Fruit fly (Drosophila melanogaster) whole organism, pupa: ENCODE results near the gene mthl11.

Experiments
- CG10348 ChIP-seq: fragments of 200-800 bp; sonication (Bioruptor generic); IDR thresholded peaks from 2 replicates; pipeline ENCODE4 v1.3.6; 2022; ENCODE audit warnings: missing biosample characterization, missing genetic modification characterization
- CG12605 ChIP-seq: fragments of 200-800 bp; sonication (Bioruptor generic); IDR thresholded peaks from 2 replicates; pipeline ENCODE4 v1.3.6; 2022; ENCODE audit warnings: missing biosample characterization, missing genetic modification characterization
- CG13204 ChIP-seq: fragments of 200-800 bp; sonication (Bioruptor generic); optimal IDR thresholded peaks from 2 replicates; lab custom pipeline; 2018; ENCODE audit warnings: missing biosample characterization, mild to moderate bottlenecking, missing genetic modification characterization, moderate library complexity
- CG14655 ChIP-seq: fragments of 200-800 bp; sonication (Bioruptor generic); optimal IDR thresholded peaks from 3 replicates; lab custom pipeline; 2017; ENCODE audit warnings: mild to moderate bottlenecking, missing biosample characterization, missing genetic modification reagents, missing genetic modification characterization
- CG15710 ChIP-seq: fragments of 200-800 bp; sonication (Bioruptor generic); optimal IDR thresholded peaks from 2 replicates; lab custom pipeline; 2018; ENCODE audit warnings: missing biosample characterization, mild to moderate bottlenecking, missing genetic modification characterization, moderate library complexity
- CG17806 ChIP-seq: fragments of 200-800 bp; sonication (Bioruptor generic); optimal IDR thresholded peaks from 2 replicates; lab custom pipeline; 2018; ENCODE audit warnings: missing biosample characterization, mild to moderate bottlenecking, missing genetic modification characterization, moderate library complexity
- CG32121 ChIP-seq: fragments of 200-800 bp; sonication (Bioruptor generic); IDR thresholded peaks from 2 replicates; pipeline ENCODE4 v1.3.6; 2022; ENCODE audit warnings: missing biosample characterization, missing genetic modification characterization
- CG34367 ChIP-seq: fragments of 200-800 bp; sonication (Bioruptor generic); optimal IDR thresholded peaks from 2 replicates; lab custom pipeline; 2018; ENCODE audit warnings: missing biosample characterization, mild to moderate bottlenecking, missing genetic modification characterization
- CG4496 ChIP-seq: fragments of 200-800 bp; sonication (Bioruptor generic); IDR thresholded peaks from 3 replicates; pipeline ENCODE4 v1.3.6; 2022; ENCODE audit warnings: missing biosample characterization, missing genetic modification characterization
- CG8159 ChIP-seq: fragments of 200-800 bp; sonication (Bioruptor generic); optimal IDR thresholded peaks from 3 replicates; lab custom pipeline; 2018; ENCODE audit warnings: missing biosample characterization, mild to moderate bottlenecking, missing genetic modification characterization, moderate library complexity
- CG8301 ChIP-seq: fragments of 200-800 bp; sonication (Bioruptor generic); optimal IDR thresholded peaks from 2 replicates; lab custom pipeline; 2018; ENCODE audit warnings: missing biosample characterization, mild to moderate bottlenecking, missing genetic modification characterization
- CG9948 ChIP-seq: fragments of 200-800 bp; sonication (Bioruptor generic); optimal IDR thresholded peaks from 2 replicates; lab custom pipeline; 2018; ENCODE audit warnings: missing biosample characterization, mild to moderate bottlenecking, missing genetic modification characterization, moderate library complexity
- D1 ChIP-seq: fragments of 200-800 bp; sonication (Bioruptor generic); optimal IDR thresholded peaks from 2 replicates; lab custom pipeline; 2018; ENCODE audit warnings: missing biosample characterization, mild to moderate bottlenecking, missing genetic modification characterization, moderate library complexity
- EcR ChIP-seq: fragments of 200-800 bp; sonication (Bioruptor generic); optimal IDR thresholded peaks from 3 replicates; lab custom pipeline; 2019; ENCODE audit warnings: missing biosample characterization, missing genetic modification characterization, mild to moderate bottlenecking, moderate library complexity, missing genetic modification reagents
- Ets98B ChIP-seq: fragments of 200-800 bp; sonication (Bioruptor generic); IDR thresholded peaks from 2 replicates; pipeline ENCODE4 v1.3.6; 2022; ENCODE audit warnings: missing biosample characterization, missing genetic modification characterization
- Pif1A ChIP-seq: fragments of 200-800 bp; sonication (Bioruptor generic); optimal IDR thresholded peaks from 3 replicates; lab custom pipeline; 2016; ENCODE audit warnings: missing biosample characterization, missing genetic modification characterization
- Pif1B ChIP-seq: fragments of 200-800 bp; sonication (Bioruptor generic); optimal IDR thresholded peaks from 3 replicates; lab custom pipeline; 2016; ENCODE audit warnings: missing biosample characterization, missing genetic modification characterization
- Snoo ChIP-seq: fragments of 200-800 bp; sonication (Bioruptor generic); optimal IDR thresholded peaks from 3 replicates; lab custom pipeline; 2017; ENCODE audit warnings: missing biosample characterization, mild to moderate bottlenecking, missing genetic modification characterization, inconsistent platforms
- fd96Ca ChIP-seq: fragments of 200-800 bp; sonication (Bioruptor generic); IDR thresholded peaks from 3 replicates; pipeline ENCODE4 v1.3.6; 2022; ENCODE audit warnings: missing biosample characterization, missing genetic modification characterization
- gl ChIP-seq: fragments of 200-800 bp; sonication (Bioruptor generic); optimal IDR thresholded peaks from 2 replicates; lab custom pipeline; 2018; ENCODE audit warnings: missing biosample characterization, mild to moderate bottlenecking, missing genetic modification characterization
- rn ChIP-seq: fragments of 200-800 bp; sonication (Bioruptor generic); IDR thresholded peaks from 2 replicates; pipeline ENCODE4 v1.3.6; 2022; ENCODE audit warnings: missing biosample characterization, missing genetic modification characterization

The mthl11 gene

dm6 chr3R:10400732-10401131 lies at the start of gene mthl11:
Gene mthl11, plus strand, starts transcription at chr3R:10401032.
- TF ChIP-seq Snoo (no peak), CG9948 (tag; lab: Kevin White, UChicago) (no peak), CG17806 (tag; lab: Kevin White, UChicago) (no peak), CG14655 (GFP tag; lab: Kevin White, UChicago) (no peak), gl (tag; lab: Kevin White, UChicago) (no peak), Ets98B (no peak), CG4496 (GFP tag; lab: Robert Waterston, UW) (no peak), D1 (no peak), Pif1A (GFP tag; lab: Kevin White, UChicago) (no peak), CG8301 (no peak), Pif1B (GFP tag; lab: Kevin White, UChicago) (no peak), CG13204 (GFP tag; lab: Kevin White, UChicago) (no peak), fd96Ca (GFP tag; lab: Robert Waterston, UW) (no peak)

- TF ChIP-seq CG9948 (tag; lab: Kevin White, UChicago): peak; percentile 96
- TF ChIP-seq rn: no peak
- TF ChIP-seq CG32121 (GFP tag; lab: Robert Waterston, UW): no peak
- peak; percentile 98 for TF ChIP-seq CG8159 (tag; lab: Kevin White, UChicago)
- TF ChIP-seq D1: peak; percentile 72
- TF ChIP-seq EcR: peak; percentile 91
- TF ChIP-seq CG12605 (GFP tag; lab: Robert Waterston, UW): no peak
- TF ChIP-seq Pif1B (GFP tag; lab: Kevin White, UChicago): peak; percentile 96
- TF ChIP-seq CG4496 (GFP tag; lab: Robert Waterston, UW): no peak
- TF ChIP-seq CG8301: peak; percentile 96
- TF ChIP-seq gl (tag; lab: Kevin White, UChicago): peak; percentile 100
- no peak for TF ChIP-seq CG10348 (GFP tag; lab: Robert Waterston, UW)
- TF ChIP-seq CG14655 (GFP tag; lab: Kevin White, UChicago): peak; percentile 99
- peak; percentile 100 for TF ChIP-seq CG34367
- peak; percentile 99 for TF ChIP-seq CG15710
- no peak for TF ChIP-seq fd96Ca (GFP tag; lab: Robert Waterston, UW)
- peak; percentile 98 for TF ChIP-seq CG13204 (GFP tag; lab: Kevin White, UChicago)
- peak; percentile 97 for TF ChIP-seq CG17806 (tag; lab: Kevin White, UChicago)
- TF ChIP-seq Pif1A (GFP tag; lab: Kevin White, UChicago): peak; percentile 96
- TF ChIP-seq Snoo: peak; percentile 93
- no peak for TF ChIP-seq Ets98B
Observed at dm6 chr3R:10351960-10352458, 48.8 kb upstream of the mthl11 start.

dm6 chr3R:10352844-10353243 lies 48.0 kb upstream of the mthl11 start:
- no peak for TF ChIP-seq CG8159 (tag; lab: Kevin White, UChicago)
- TF ChIP-seq CG15710: no peak
- TF ChIP-seq gl (tag; lab: Kevin White, UChicago): no peak
- no peak for TF ChIP-seq Snoo

- TF ChIP-seq CG34367 (peak; percentile 0), CG8159 (tag; lab: Kevin White, UChicago) (peak; percentile 59), CG15710 (peak; percentile 45), CG4496 (GFP tag; lab: Robert Waterston, UW) (no peak), D1 (no peak), rn (no peak), Pif1A (GFP tag; lab: Kevin White, UChicago) (peak; percentile 22), CG8301 (peak; percentile 45), Snoo (no peak), CG10348 (GFP tag; lab: Robert Waterston, UW) (no peak), Ets98B (no peak), CG17806 (tag; lab: Kevin White, UChicago) (peak; percentile 25), CG9948 (tag; lab: Kevin White, UChicago) (peak; percentile 33), fd96Ca (GFP tag; lab: Robert Waterston, UW) (no peak), CG14655 (GFP tag; lab: Kevin White, UChicago) (peak; percentile 56)
Observed at dm6 chr3R:10353932-10354703, 46.7 kb upstream of the mthl11 start.

dm6 chr3R:10355840-10356562 lies 44.8 kb upstream of the mthl11 start:
- no peak for TF ChIP-seq CG14655 (GFP tag; lab: Kevin White, UChicago)
- TF ChIP-seq rn: no peak
- TF ChIP-seq EcR: peak; percentile 45
